Worm (Caenorhabditis elegans) whole organism, early embryonic: ENCODE data around the gene pgap-2.

Experiments
- F13C5.2 ChIP-seq: sonication (generic microtip); optimal IDR thresholded peaks from 2 replicates; lab custom pipeline; 2017; ENCODE audit warnings: mild to moderate bottlenecking, missing genetic modification characterization, inconsistent platforms, missing compliant biosample characterization
- ama-1 ChIP-seq: fragments of 150-350 bp; optimal IDR thresholded peaks from 2 replicates; lab custom pipeline; 2014
- ceh-13 ChIP-seq: fragments of 200-800 bp; sonication (Bioruptor generic); optimal IDR thresholded peaks from 2 replicates; lab custom pipeline; 2018; ENCODE audit warnings: mild to moderate bottlenecking, missing genetic modification characterization, missing compliant biosample characterization
- ets-7 ChIP-seq: sonication (generic microtip); optimal IDR thresholded peaks from 2 replicates; lab custom pipeline; 2016; ENCODE audit warnings: missing genotype, missing genetic modification characterization, missing compliant biosample characterization
- flt-1 ChIP-seq: fragments of 200-800 bp; sonication (Bioruptor generic); IDR thresholded peaks from 2 replicates; pipeline ENCODE4 v1.3.6; 2022; ENCODE audit warnings: missing genetic modification characterization, missing compliant biosample characterization
- hmbx-1 ChIP-seq: sonication (generic microtip); optimal IDR thresholded peaks from 2 replicates; lab custom pipeline; 2016; ENCODE audit warnings: mild to moderate bottlenecking, missing genetic modification characterization, missing compliant biosample characterization
- hmg-4 ChIP-seq: fragments of 200-800 bp; sonication (Bioruptor generic); optimal IDR thresholded peaks from 2 replicates; lab custom pipeline; 2018; ENCODE audit warnings: mild to moderate bottlenecking, missing genetic modification characterization, missing compliant biosample characterization
- hnd-1 ChIP-seq: sonication (generic microtip); optimal IDR thresholded peaks from 2 replicates; lab custom pipeline; 2016; ENCODE audit warnings: missing genetic modification characterization, missing compliant biosample characterization
- sea-1 ChIP-seq: fragments of 200-800 bp; sonication (Bioruptor generic); conservative IDR thresholded peaks from 2 replicates; pipeline ENCODE4 v1.3.6; 2022; ENCODE audit warnings: missing genetic modification characterization, missing compliant biosample characterization
- tbx-11 ChIP-seq: fragments of 200-800 bp; sonication (Bioruptor generic); IDR thresholded peaks from 2 replicates; pipeline ENCODE4 v1.3.6; 2022; ENCODE audit warnings: missing genetic modification characterization, missing compliant biosample characterization
- tbx-37 ChIP-seq: fragments of 200-800 bp; sonication (Bioruptor generic); conservative IDR thresholded peaks from 2 replicates; pipeline ENCODE4 v1.3.6; 2022; ENCODE audit warnings: missing genetic modification reagents, missing genetic modification characterization, missing compliant biosample characterization
- tra-4 ChIP-seq: sonication (generic microtip); optimal IDR thresholded peaks from 2 replicates; lab custom pipeline; 2017; ENCODE audit warnings: missing genetic modification characterization, missing compliant biosample characterization

ce11 chrIII:4666753-4667400 lies 38.4 kb upstream of the pgap-2 start:
- TF ChIP-seq ama-1 (lab: Kevin White, UChicago) (no peak), ets-7 (tag; lab: Kevin White, UChicago) (no peak), F13C5.2 (tag; lab: Kevin White, UChicago) (peak; percentile 83), flt-1 (GFP tag; lab: Robert Waterston, UW) (no peak), tbx-11 (no peak), hmg-4 (peak; percentile 87), sea-1 (GFP tag; lab: Robert Waterston, UW) (0 out of 2 replicates have a peak, but pooled peaks have one; percentile 23), tra-4 (tag; lab: Kevin White, UChicago) (no peak), hmbx-1 (tag; lab: Kevin White, UChicago) (no peak), ceh-13 (GFP tag; lab: Kevin White, UChicago) (no peak), tbx-37 (no peak), hnd-1 (tag; lab: Kevin White, UChicago) (no peak)
